Worm (Caenorhabditis elegans) whole organism, mixed stage, embryonic: ENCODE results near the gene F44D12.8.

ENCODE experiments used
- blmp-1 ChIP-seq: fragments of 150-350 bp; optimal IDR thresholded peaks from 2 replicates; lab custom pipeline; 2014; ENCODE audit warnings: missing biosample characterization, missing genetic modification characterization
- ceh-83 ChIP-seq: fragments of 200-800 bp; sonication (Bioruptor generic); optimal IDR thresholded peaks from 2 replicates; lab custom pipeline; 2018; ENCODE audit warnings: mild to moderate bottlenecking, missing genetic modification characterization, missing compliant biosample characterization
- ces-1 ChIP-seq: fragments of 150-350 bp; optimal IDR thresholded peaks from 2 replicates; lab custom pipeline; 2014; ENCODE audit warnings: missing biosample characterization, missing genetic modification reagents, missing genetic modification characterization
- cnd-1 ChIP-seq: fragments of 200-800 bp; sonication (Bioruptor generic); optimal IDR thresholded peaks from 2 replicates; lab custom pipeline; 2018; ENCODE audit warnings: mild to moderate bottlenecking, missing genetic modification characterization, missing compliant biosample characterization
- drap-1 ChIP-seq: fragments of 200-800 bp; sonication (Bioruptor generic); optimal IDR thresholded peaks from 3 replicates; lab custom pipeline; 2018; ENCODE audit warnings: mild to moderate bottlenecking, missing genetic modification characterization, missing compliant biosample characterization
- elt-1 ChIP-seq: sonication (generic microtip); optimal IDR thresholded peaks from 2 replicates; lab custom pipeline; 2017; ENCODE audit warnings: missing genetic modification characterization, mild to moderate bottlenecking, missing compliant biosample characterization, antibody characterized with exemption, moderate library complexity, borderline replicate concordance; ENCODE audit not compliant: insufficient read depth
- elt-3 ChIP-seq: fragments of 150-350 bp; optimal IDR thresholded peaks from 2 replicates; lab custom pipeline; 2014; ENCODE audit warnings: missing biosample characterization, missing genetic modification characterization
- flh-1 ChIP-seq: fragments of 200-800 bp; sonication (Bioruptor generic); optimal IDR thresholded peaks from 2 replicates; lab custom pipeline; 2018; ENCODE audit warnings: mild to moderate bottlenecking, missing genetic modification characterization, moderate library complexity, missing compliant biosample characterization
- ham-2 ChIP-seq: fragments of 200-800 bp; sonication (Bioruptor generic); optimal IDR thresholded peaks from 2 replicates; lab custom pipeline; 2018; ENCODE audit warnings: mild to moderate bottlenecking, missing genetic modification characterization, missing compliant biosample characterization
- hlh-1 ChIP-seq: fragments of 150-350 bp; optimal IDR thresholded peaks from 2 replicates; lab custom pipeline; 2014; ENCODE audit warnings: missing biosample characterization, missing genetic modification reagents, missing genetic modification characterization
- lin-13 ChIP-seq: fragments of 150-350 bp; optimal IDR thresholded peaks from 2 replicates; lab custom pipeline; 2014; ENCODE audit warnings: missing biosample characterization, missing genetic modification characterization
- lin-32 ChIP-seq: fragments of 200-800 bp; sonication (Bioruptor generic); optimal IDR thresholded peaks from 2 replicates; lab custom pipeline; 2018; ENCODE audit warnings: mild to moderate bottlenecking, missing genetic modification characterization, missing compliant biosample characterization
- lsy-2 ChIP-seq: fragments of 150-350 bp; optimal IDR thresholded peaks from 2 replicates; lab custom pipeline; 2014; ENCODE audit warnings: missing biosample characterization, missing genetic modification characterization
- mab-5 ChIP-seq: fragments of 150-350 bp; optimal IDR thresholded peaks from 2 replicates; lab custom pipeline; 2014; ENCODE audit warnings: missing biosample characterization, missing genetic modification characterization
- mep-1 ChIP-seq: fragments of 150-350 bp; optimal IDR thresholded peaks from 2 replicates; lab custom pipeline; 2017; ENCODE audit warnings: missing biosample characterization, missing genetic modification reagents, missing genetic modification characterization, inconsistent platforms
- mls-2 ChIP-seq: sonication (generic microtip); optimal IDR thresholded peaks from 2 replicates; lab custom pipeline; 2016; ENCODE audit warnings: mild to moderate bottlenecking, missing genetic modification characterization, moderate library complexity, missing compliant biosample characterization
- nhr-12 ChIP-seq: fragments of 150-350 bp; optimal IDR thresholded peaks from 2 replicates; lab custom pipeline; 2014; ENCODE audit warnings: missing biosample characterization, missing genetic modification characterization
- nhr-237 ChIP-seq: fragments of 150-350 bp; optimal IDR thresholded peaks from 2 replicates; lab custom pipeline; 2014; ENCODE audit warnings: missing biosample characterization, missing genetic modification characterization
- nhr-28 ChIP-seq: fragments of 150-350 bp; optimal IDR thresholded peaks from 2 replicates; lab custom pipeline; 2014; ENCODE audit warnings: missing biosample characterization, missing genetic modification characterization
- nhr-76 ChIP-seq: sonication (generic microtip); optimal IDR thresholded peaks from 2 replicates; lab custom pipeline; 2017; ENCODE audit warnings: missing biosample characterization, missing genetic modification characterization
- pha-4 ChIP-seq: fragments of 150-350 bp; optimal IDR thresholded peaks from 2 replicates; lab custom pipeline; 2018; ENCODE audit warnings: missing biosample characterization, missing genetic modification reagents, missing genetic modification characterization
- sem-2 ChIP-seq: fragments of 200-800 bp; sonication (Bioruptor generic); optimal IDR thresholded peaks from 2 replicates; lab custom pipeline; 2018; ENCODE audit warnings: mild to moderate bottlenecking, missing genetic modification characterization, missing compliant biosample characterization
- snpc-4 ChIP-seq: fragments of 150-350 bp; optimal IDR thresholded peaks from 2 replicates; lab custom pipeline; 2014; ENCODE audit warnings: missing biosample characterization, missing genetic modification characterization
- sptf-1 ChIP-seq: sonication (generic microtip); optimal IDR thresholded peaks from 2 replicates; lab custom pipeline; 2017; ENCODE audit warnings: mild to moderate bottlenecking, missing genetic modification characterization, moderate library complexity, missing compliant biosample characterization
- unc-120 ChIP-seq: sonication (generic microtip); optimal IDR thresholded peaks from 2 replicates; lab custom pipeline; 2017; ENCODE audit warnings: missing genetic modification characterization, missing compliant biosample characterization; ENCODE audit not compliant: poor library complexity, severe bottlenecking
- unc-39 ChIP-seq: fragments of 150-350 bp; optimal IDR thresholded peaks from 2 replicates; lab custom pipeline; 2014; ENCODE audit warnings: missing biosample characterization, missing genetic modification characterization
- unc-62 ChIP-seq: fragments of 150-350 bp; optimal IDR thresholded peaks from 2 replicates; lab custom pipeline; 2014; ENCODE audit warnings: missing biosample characterization, missing genetic modification reagents, missing genetic modification characterization
- zip-8 ChIP-seq: fragments of 150-350 bp; optimal IDR thresholded peaks from 2 replicates; lab custom pipeline; 2014; ENCODE audit warnings: missing biosample characterization, missing genetic modification characterization
- ztf-11 ChIP-seq: fragments of 150-350 bp; optimal IDR thresholded peaks from 2 replicates; lab custom pipeline; 2014; ENCODE audit warnings: missing biosample characterization, missing genetic modification characterization

F44D12.8 gene

ce11 chrIV:10007758-10008157 is 15.3 kb upstream of the F44D12.8 start:
- TF ChIP-seq blmp-1 (tag; lab: Kevin White, UChicago) (peak; percentile 82), ces-1 (GFP tag; lab: Kevin White, UChicago) (no peak), cnd-1 (no peak), ztf-11 (tag; lab: Kevin White, UChicago) (no peak), nhr-28 (tag; lab: Kevin White, UChicago) (no peak), elt-1 (tag; lab: Kevin White, UChicago) (no peak), pha-4 (peak; percentile 57), ceh-83 (no peak), unc-120 (tag; lab: Kevin White, UChicago) (no peak), lsy-2 (no peak), mls-2 (tag; lab: Kevin White, UChicago) (no peak), nhr-12 (tag; lab: Kevin White, UChicago) (no peak), zip-8 (no peak), hlh-1 (tag; lab: Kevin White, UChicago) (no peak), mab-5 (tag; lab: Kevin White, UChicago) (no peak), nhr-237 (tag; lab: Kevin White, UChicago) (peak; percentile 15)
- TF ChIP-seq, all 35 proteins: peak for 3

ce11 chrIV:10009536-10009935 is 13.6 kb upstream of the F44D12.8 start, which contains the start of gene magu-4:
magu-4 (plus strand) TSS chrIV:10009753.
- TF ChIP-seq mep-1 (no peak), flh-1 (GFP tag; lab: Kevin White, UChicago) (no peak)

- no peak for TF ChIP-seq mls-2 (tag; lab: Kevin White, UChicago)
- no peak for TF ChIP-seq lsy-2
- TF ChIP-seq drap-1, result no peak
- TF ChIP-seq unc-120 (tag; lab: Kevin White, UChicago), result no peak
- TF ChIP-seq ztf-11 (tag; lab: Kevin White, UChicago), result no peak
- TF ChIP-seq hlh-1 (tag; lab: Kevin White, UChicago), result no peak
- TF ChIP-seq elt-3 (tag; lab: Kevin White, UChicago), result no peak
- no peak for TF ChIP-seq mep-1
Observed at ce11 chrIV:10016977-10017376, 6.1 kb upstream of the F44D12.8 start, which contains the start of gene ent-7. ent-7 (plus strand) TSS chrIV:10017277.

- TF ChIP-seq snpc-4 (no peak), ham-2 (GFP tag; lab: Kevin White, UChicago) (no peak), ces-1 (GFP tag; lab: Kevin White, UChicago) (no peak), sptf-1 (no peak), nhr-237 (tag; lab: Kevin White, UChicago) (no peak), unc-62 (no peak), lin-13 (tag; lab: Kevin White, UChicago) (no peak), sem-2 (GFP tag; lab: Kevin White, UChicago) (no peak), lin-32 (GFP tag; lab: Kevin White, UChicago) (no peak), unc-39 (tag; lab: Kevin White, UChicago) (no peak), hlh-1 (tag; lab: Kevin White, UChicago) (no peak)
- TF ChIP-seq, all 35 proteins: peak for 0
Observed at ce11 chrIV:10017633-10018032, 5.5 kb upstream of the F44D12.8 start, which contains the start of gene F44D12.2. F44D12.2 (minus strand) TSS chrIV:10017733.

ce11 chrIV:10021283-10021682 is 1.8 kb upstream of the F44D12.8 start, which contains the start of gene F44D12.19:
F44D12.19 (plus strand) TSS chrIV:10021583.
- TF ChIP-seq elt-1 (tag; lab: Kevin White, UChicago) (no peak), nhr-76 (tag; lab: Kevin White, UChicago) (no peak), unc-39 (tag; lab: Kevin White, UChicago) (no peak), blmp-1 (tag; lab: Kevin White, UChicago) (no peak), lin-32 (GFP tag; lab: Kevin White, UChicago) (no peak), sem-2 (GFP tag; lab: Kevin White, UChicago) (no peak), lsy-2 (no peak), nhr-12 (tag; lab: Kevin White, UChicago) (no peak), unc-120 (tag; lab: Kevin White, UChicago) (no peak), flh-1 (GFP tag; lab: Kevin White, UChicago) (no peak), ham-2 (GFP tag; lab: Kevin White, UChicago) (no peak)

ce11 chrIV:10026129-10026528 is 3.0 kb downstream of the F44D12.8 start:
- TF ChIP-seq unc-39 (tag; lab: Kevin White, UChicago) (no peak), snpc-4 (no peak), lin-32 (GFP tag; lab: Kevin White, UChicago) (no peak)
